Worm (Caenorhabditis elegans) whole organism, midembryonic: ENCODE data around the gene R10E8.2.

Experiments used
- cog-1 ChIP-seq: sonication (generic microtip); optimal IDR thresholded peaks from 2 replicates; lab custom pipeline; 2016; ENCODE audit warnings: missing genetic modification characterization, missing compliant biosample characterization
- ref-1 ChIP-seq: fragments of 200-800 bp; sonication (Bioruptor generic); conservative IDR thresholded peaks from 2 replicates; pipeline ENCODE4 v1.3.6; 2022; ENCODE audit warnings: missing genetic modification reagents, missing genetic modification characterization, missing compliant biosample characterization
- ztf-29 ChIP-seq: fragments of 200-800 bp; sonication (Bioruptor generic); IDR thresholded peaks from 2 replicates; pipeline ENCODE4 v1.3.6; 2022; ENCODE audit warnings: missing genetic modification reagents, missing genetic modification characterization, missing compliant biosample characterization

- TF ChIP-seq ztf-29 (GFP tag; lab: Robert Waterston, UW) (no peak), cog-1 (tag; lab: Kevin White, UChicago) (no peak), ref-1 (no peak)
Measured at ce11 chrV:18212848-18213247, 40.7 kb upstream of the R10E8.2 start.
